Worm (Caenorhabditis elegans): ENCODE results near the gene clec-47.

The clec-47 gene

DNA sequence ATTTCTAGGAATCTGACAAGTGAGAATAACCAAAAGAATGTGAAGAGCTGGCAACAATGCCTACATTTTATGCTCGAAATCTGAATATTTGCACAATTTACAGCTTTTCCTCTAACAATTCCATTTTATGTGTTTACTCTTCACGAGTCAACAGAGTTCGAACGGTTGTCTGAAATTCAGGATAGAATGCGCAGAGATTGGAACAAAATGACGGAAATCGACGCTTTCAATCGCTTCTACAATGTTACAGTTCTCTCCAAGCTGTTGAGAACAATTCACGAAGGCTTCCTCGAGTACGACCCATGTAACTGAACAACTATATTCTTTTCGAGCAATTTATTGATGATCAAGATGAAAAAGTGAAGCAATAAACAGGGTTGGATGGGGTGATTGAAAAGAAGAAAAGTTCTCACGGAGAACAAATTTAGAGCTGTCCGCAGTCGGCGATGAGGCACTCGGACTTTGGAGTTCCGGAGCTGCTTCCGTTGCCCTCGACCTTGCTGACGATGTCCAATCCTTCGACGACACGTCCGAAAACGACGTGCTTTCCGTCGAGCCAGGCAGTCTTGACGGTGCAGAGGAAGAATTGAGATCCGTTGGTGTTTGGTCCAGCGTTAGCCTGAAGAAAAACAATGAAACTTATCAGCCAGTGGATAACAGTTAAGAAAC lies 10.8 kb downstream of the clec-47 start, which contains the start of gene Y75B12B.3:
Gene Y75B12B.3, minus strand, starts transcription at position 21 of the 669 bp plus-strand sequence.
- no peak for TF ChIP-seq hnd-1 (tag; optimal IDR thresholded peaks at IDR 0.05)
- TF ChIP-seq ceh-13 (GFP tag; optimal IDR thresholded peaks at IDR 0.05): no peak
- TF ChIP-seq flt-1 (GFP tag; IDR thresholded peaks at IDR 0.05): no peak
- TF ChIP-seq hmbx-1 (tag; optimal IDR thresholded peaks at IDR 0.05): no peak
- TF ChIP-seq sea-1 (GFP tag; conservative IDR thresholded peaks at IDR 0.05): no peak
- TF ChIP-seq ama-1 (optimal IDR thresholded peaks at IDR 0.05): no peak
- no peak for TF ChIP-seq hmg-4 (GFP tag; optimal IDR thresholded peaks at IDR 0.05)
- no peak for TF ChIP-seq aly-1 (tag; optimal IDR thresholded peaks at IDR 0.05)
- TF ChIP-seq pes-1 (GFP tag; IDR thresholded peaks at IDR 0.05): no peak
- TF ChIP-seq B0310.2 (tag; optimal IDR thresholded peaks at IDR 0.05): no peak
- TF ChIP-seq scrt-1 (GFP tag; IDR thresholded peaks at IDR 0.05): no peak
- no peak for TF ChIP-seq F13C5.2 (tag; optimal IDR thresholded peaks at IDR 0.05)
- no peak for TF ChIP-seq tbx-11 (GFP tag; IDR thresholded peaks at IDR 0.05)
- TF ChIP-seq ets-7 (tag; optimal IDR thresholded peaks at IDR 0.05): no peak
- TF ChIP-seq tra-4 (tag; optimal IDR thresholded peaks at IDR 0.05): no peak
- no peak for TF ChIP-seq tbx-37 (GFP tag; conservative IDR thresholded peaks at IDR 0.05)
- TF ChIP-seq ceh-36 (tag; optimal IDR thresholded peaks at IDR 0.05): no peak

DNA sequence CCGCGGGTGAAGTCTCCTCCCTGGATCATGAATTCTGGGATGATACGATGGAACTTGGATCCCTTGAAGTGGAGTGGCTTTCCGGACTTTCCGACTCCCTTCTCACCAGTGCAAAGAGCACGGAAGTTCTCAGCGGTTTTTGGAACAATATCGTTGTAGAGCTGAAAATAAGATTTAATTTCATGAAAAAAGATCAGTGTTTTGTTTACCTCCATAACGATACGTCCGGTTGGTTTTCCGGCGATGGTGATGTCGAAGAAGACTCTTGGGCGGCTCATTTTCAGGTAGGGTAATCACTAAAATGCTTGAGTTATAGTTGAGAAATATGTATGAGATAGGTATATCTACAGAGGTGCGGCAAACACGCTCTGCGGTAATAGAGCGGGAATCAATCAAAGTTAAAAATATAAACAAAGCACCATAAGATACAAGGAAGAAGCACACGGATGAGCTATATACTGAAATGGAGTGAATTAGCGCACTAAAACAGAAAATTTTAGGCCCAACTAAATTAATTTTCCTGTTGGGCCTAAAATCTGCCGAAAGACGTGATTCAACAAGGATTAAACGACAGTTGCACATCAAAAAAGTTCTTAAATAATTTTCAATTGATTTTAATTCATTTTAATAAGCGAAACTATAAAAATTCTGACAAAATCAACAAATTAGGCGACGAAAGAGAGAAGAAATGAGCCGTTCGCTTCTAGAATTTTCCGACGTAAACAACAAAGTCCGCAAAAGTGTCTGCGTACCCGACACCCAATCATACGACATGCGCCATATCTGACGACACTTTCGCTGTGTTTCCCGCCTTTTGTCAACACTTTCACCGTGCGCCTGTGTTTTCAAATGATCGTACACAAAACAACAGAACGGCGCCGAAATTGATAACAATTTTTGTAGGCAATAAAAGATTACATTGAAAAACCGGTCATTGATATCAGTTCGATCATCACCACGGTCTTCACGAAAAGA lies 11.8 kb downstream of the clec-47 start, which contains the start of the genes cyn-7 and bath-36:
Gene cyn-7, minus strand, starts transcription at position 296 of the 975 bp plus-strand sequence.
Gene bath-36, plus strand, starts transcription at position 806 of the 975 bp plus-strand sequence.
- TF ChIP-seq ceh-36 (tag; optimal IDR thresholded peaks at IDR 0.05): no peak
- no peak for TF ChIP-seq tbx-37 (GFP tag; conservative IDR thresholded peaks at IDR 0.05)
- TF ChIP-seq pes-1 (GFP tag; IDR thresholded peaks at IDR 0.05): no peak
- TF ChIP-seq ets-7 (tag; optimal IDR thresholded peaks at IDR 0.05): no peak
- TF ChIP-seq scrt-1 (GFP tag; IDR thresholded peaks at IDR 0.05): no peak

DNA sequence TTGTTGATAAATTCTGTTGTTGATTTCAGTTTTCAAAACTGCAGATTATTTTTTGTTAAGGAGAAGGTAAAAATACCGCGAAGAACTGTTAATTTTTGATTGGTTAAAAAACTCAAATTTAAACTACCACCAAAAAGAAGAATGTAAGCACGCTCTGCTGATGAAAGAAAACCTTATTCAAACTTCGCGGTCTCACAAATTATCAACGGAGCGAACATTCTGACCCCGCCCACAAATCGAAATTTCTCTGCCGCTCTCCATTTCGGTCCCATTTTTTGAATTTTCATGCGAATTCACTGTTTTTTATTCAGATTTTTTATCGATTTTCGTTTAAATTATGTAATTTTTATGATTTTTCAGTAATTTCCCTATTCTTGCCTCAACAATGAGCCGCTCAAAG lies 14.0 kb downstream of the clec-47 start, which contains the start of gene cyn-3:
Gene cyn-3, plus strand, starts transcription at position 361 of the 400 bp plus-strand sequence.
- TF ChIP-seq scrt-1 (GFP tag; IDR thresholded peaks at IDR 0.05): no peak
- TF ChIP-seq tra-4 (tag; optimal IDR thresholded peaks at IDR 0.05): no peak
- no peak for TF ChIP-seq flt-1 (GFP tag; IDR thresholded peaks at IDR 0.05)
- no peak for TF ChIP-seq ama-1 (optimal IDR thresholded peaks at IDR 0.05)
- TF ChIP-seq B0310.2 (tag; optimal IDR thresholded peaks at IDR 0.05): no peak
- no peak for TF ChIP-seq pes-1 (GFP tag; IDR thresholded peaks at IDR 0.05)
- no peak for TF ChIP-seq sea-1 (GFP tag; conservative IDR thresholded peaks at IDR 0.05)
- no peak for TF ChIP-seq hnd-1 (tag; optimal IDR thresholded peaks at IDR 0.05)
- no peak for TF ChIP-seq aly-1 (tag; optimal IDR thresholded peaks at IDR 0.05)
- TF ChIP-seq hmbx-1 (tag; optimal IDR thresholded peaks at IDR 0.05): no peak

DNA sequence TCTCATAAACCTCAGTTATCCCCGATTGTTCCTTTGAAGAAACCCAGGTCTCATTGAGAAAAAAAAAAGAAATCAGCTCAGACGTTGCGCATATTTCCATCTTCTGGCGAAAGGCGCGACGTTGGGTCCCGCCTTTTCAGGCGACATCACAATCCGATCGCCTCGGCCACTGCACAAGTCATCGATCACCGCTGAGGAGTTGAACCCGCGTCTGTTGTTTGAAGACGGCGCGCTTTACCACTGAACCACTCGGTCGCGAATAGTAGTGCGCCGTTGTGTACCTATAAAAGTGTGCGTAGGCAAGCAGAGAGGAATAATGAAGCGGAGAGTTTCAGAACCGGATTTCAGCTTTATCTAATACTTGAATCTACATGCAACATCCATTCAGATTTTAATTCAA lies 15.3 kb downstream of the clec-47 start, which contains the start of gene Y75B12B.11:
Gene Y75B12B.11, plus strand, starts transcription at position 394 of the 400 bp plus-strand sequence.
- TF ChIP-seq ceh-13 (GFP tag; optimal IDR thresholded peaks at IDR 0.05) (peak; percentile 89), hmg-4 (GFP tag; optimal IDR thresholded peaks at IDR 0.05) (peak; percentile 97), B0310.2 (tag; optimal IDR thresholded peaks at IDR 0.05) (peak; percentile 92), sea-1 (GFP tag; conservative IDR thresholded peaks at IDR 0.05) (peak; percentile 94), ama-1 (optimal IDR thresholded peaks at IDR 0.05) (peak; percentile 48), aly-1 (tag; optimal IDR thresholded peaks at IDR 0.05) (peak; percentile 96), hmbx-1 (tag; optimal IDR thresholded peaks at IDR 0.05) (peak; percentile 67), F13C5.2 (tag; optimal IDR thresholded peaks at IDR 0.05) (peak; percentile 97), pes-1 (GFP tag; IDR thresholded peaks at IDR 0.05) (peak; percentile 94), ets-7 (tag; optimal IDR thresholded peaks at IDR 0.05) (peak; percentile 88), tbx-37 (GFP tag; conservative IDR thresholded peaks at IDR 0.05) (peak; percentile 80), flt-1 (GFP tag; IDR thresholded peaks at IDR 0.05) (peak; percentile 91), tbx-11 (GFP tag; IDR thresholded peaks at IDR 0.05) (peak; percentile 91), hnd-1 (tag; optimal IDR thresholded peaks at IDR 0.05) (peak; percentile 76), ceh-36 (tag; optimal IDR thresholded peaks at IDR 0.05) (peak; percentile 85), tra-4 (tag; optimal IDR thresholded peaks at IDR 0.05) (peak; percentile 87), scrt-1 (GFP tag; IDR thresholded peaks at IDR 0.05) (peak; percentile 93)

DNA sequence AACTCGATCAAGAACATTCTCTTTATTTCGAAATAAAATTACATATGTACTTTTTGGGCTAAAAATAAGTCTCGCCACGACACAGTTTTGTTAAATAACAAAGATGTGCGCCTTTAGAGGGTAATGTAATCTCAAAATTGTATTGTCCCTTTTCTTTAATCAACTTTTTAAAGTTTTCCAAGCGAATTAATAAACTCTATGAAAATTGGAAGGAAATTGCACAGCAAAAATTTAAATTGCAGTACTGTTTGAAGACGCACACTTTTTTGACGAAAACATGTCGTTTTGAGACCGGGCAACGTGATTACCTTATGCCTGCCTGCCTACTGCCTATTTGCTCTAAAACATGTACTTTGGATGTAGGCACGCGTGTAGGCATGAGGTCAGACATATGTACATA lies 16.4 kb downstream of the clec-47 start:
- TF ChIP-seq B0310.2 (tag; optimal IDR thresholded peaks at IDR 0.05): no peak
- no peak for TF ChIP-seq ets-7 (tag; optimal IDR thresholded peaks at IDR 0.05)
- no peak for TF ChIP-seq tbx-11 (GFP tag; IDR thresholded peaks at IDR 0.05)
- no peak for TF ChIP-seq sea-1 (GFP tag; conservative IDR thresholded peaks at IDR 0.05)
- TF ChIP-seq F13C5.2 (tag; optimal IDR thresholded peaks at IDR 0.05): no peak
- no peak for TF ChIP-seq ceh-13 (GFP tag; optimal IDR thresholded peaks at IDR 0.05)
- no peak for TF ChIP-seq hmbx-1 (tag; optimal IDR thresholded peaks at IDR 0.05)
- no peak for TF ChIP-seq ama-1 (optimal IDR thresholded peaks at IDR 0.05)
- no peak for TF ChIP-seq tbx-37 (GFP tag; conservative IDR thresholded peaks at IDR 0.05)
- TF ChIP-seq aly-1 (tag; optimal IDR thresholded peaks at IDR 0.05): no peak
- no peak for TF ChIP-seq hmg-4 (GFP tag; optimal IDR thresholded peaks at IDR 0.05)
- no peak for TF ChIP-seq tra-4 (tag; optimal IDR thresholded peaks at IDR 0.05)

DNA sequence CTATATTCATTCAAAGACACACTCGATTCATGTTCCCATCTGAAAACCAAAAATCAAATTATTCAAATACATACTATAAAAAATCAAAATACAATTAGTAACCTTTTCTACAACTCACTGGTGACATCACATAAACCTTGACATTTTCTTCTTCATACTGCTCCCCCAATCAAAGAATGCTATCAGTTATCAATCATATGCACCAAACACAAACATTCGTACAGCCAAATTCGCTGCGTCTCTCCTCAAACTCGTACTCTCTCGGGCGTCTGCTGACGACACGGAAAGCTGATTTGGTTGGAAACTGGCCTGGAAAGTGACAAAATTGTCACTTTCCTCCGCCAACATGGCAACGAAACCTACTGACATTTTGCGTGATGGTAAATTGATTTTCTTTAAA lies 16.8 kb downstream of the clec-47 start, which contains the start of gene plc-2:
Gene plc-2, plus strand, starts transcription at position 196 of the 400 bp plus-strand sequence.
- TF ChIP-seq hmg-4 (GFP tag; optimal IDR thresholded peaks at IDR 0.05) (no peak), B0310.2 (tag; optimal IDR thresholded peaks at IDR 0.05) (no peak), aly-1 (tag; optimal IDR thresholded peaks at IDR 0.05) (no peak), tbx-11 (GFP tag; IDR thresholded peaks at IDR 0.05) (no peak), ceh-13 (GFP tag; optimal IDR thresholded peaks at IDR 0.05) (no peak), tra-4 (tag; optimal IDR thresholded peaks at IDR 0.05) (no peak), ama-1 (optimal IDR thresholded peaks at IDR 0.05) (no peak)

Data from whole organism, early embryonic.